Worm (Caenorhabditis elegans) whole organism, midembryonic: ENCODE data around the gene neg-1.

Source experiments
- T22C8.4 ChIP-seq: fragments of 200-800 bp; sonication (Bioruptor generic); IDR thresholded peaks from 2 replicates; pipeline ENCODE4 v1.3.6; 2022; ENCODE audit warnings: missing genetic modification characterization, missing compliant biosample characterization
- cog-1 ChIP-seq: sonication (generic microtip); optimal IDR thresholded peaks from 2 replicates; lab custom pipeline; 2016; ENCODE audit warnings: missing genetic modification characterization, missing compliant biosample characterization
- flt-1 ChIP-seq: fragments of 200-800 bp; sonication (Bioruptor generic); IDR thresholded peaks from 2 replicates; pipeline ENCODE4 v1.3.6; 2022; ENCODE audit warnings: missing genetic modification characterization, missing compliant biosample characterization
- klf-2 ChIP-seq: fragments of 200-800 bp; sonication (Bioruptor generic); conservative IDR thresholded peaks from 2 replicates; pipeline ENCODE4 v1.3.6; 2022; ENCODE audit warnings: missing genetic modification reagents, missing genetic modification characterization, missing compliant biosample characterization
- med-1 ChIP-seq: sonication (generic microtip); optimal IDR thresholded peaks from 2 replicates; lab custom pipeline; 2017; ENCODE audit warnings: missing genetic modification characterization, mild to moderate bottlenecking, missing compliant biosample characterization, antibody characterized with exemption, missing genetic modification reagents; ENCODE audit not compliant: insufficient read depth
- ref-1 ChIP-seq: fragments of 200-800 bp; sonication (Bioruptor generic); conservative IDR thresholded peaks from 2 replicates; pipeline ENCODE4 v1.3.6; 2022; ENCODE audit warnings: missing genetic modification reagents, missing genetic modification characterization, missing compliant biosample characterization
- ztf-23 ChIP-seq: fragments of 200-800 bp; sonication (Bioruptor generic); IDR thresholded peaks from 2 replicates; pipeline ENCODE4 v1.3.6; 2022; ENCODE audit warnings: missing genetic modification reagents, missing genetic modification characterization, missing compliant biosample characterization
- ztf-29 ChIP-seq: fragments of 200-800 bp; sonication (Bioruptor generic); IDR thresholded peaks from 2 replicates; pipeline ENCODE4 v1.3.6; 2022; ENCODE audit warnings: missing genetic modification reagents, missing genetic modification characterization, missing compliant biosample characterization

DNA sequence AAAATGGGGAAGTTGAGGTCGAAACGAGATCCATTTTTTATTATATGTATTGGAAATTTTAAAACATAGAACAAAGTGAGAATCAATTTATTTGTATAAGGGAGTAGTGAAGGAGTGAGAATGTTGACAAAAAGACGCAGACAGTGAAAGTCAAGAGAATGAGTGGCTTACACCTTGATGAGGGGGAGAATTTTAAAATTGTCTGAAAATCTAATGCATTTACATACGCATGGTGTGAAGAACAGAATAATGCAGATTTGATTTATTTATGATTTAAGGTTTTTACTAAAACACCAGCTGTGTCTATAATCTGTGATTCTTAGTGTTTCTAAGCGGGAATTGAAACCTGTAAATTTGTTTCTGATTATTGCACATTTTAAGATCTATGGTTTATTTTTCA is 49.3 kb downstream of the neg-1 start, which contains the start of gene nhr-125:
- no peak for TF ChIP-seq ztf-29 (GFP tag; lab: Robert Waterston, UW)
- TF ChIP-seq T22C8.4 (GFP tag; lab: Robert Waterston, UW): no peak
- TF ChIP-seq klf-2 (GFP tag; lab: Robert Waterston, UW): no peak
- TF ChIP-seq ztf-23 (GFP tag; lab: Robert Waterston, UW): no peak
- TF ChIP-seq flt-1 (GFP tag; lab: Robert Waterston, UW): no peak
- no peak for TF ChIP-seq ref-1 (GFP tag; lab: Robert Waterston, UW)
- TF ChIP-seq cog-1: no peak
- no peak for TF ChIP-seq med-1 (GFP tag; lab: Kevin White, UChicago)
